Worm (Caenorhabditis elegans) whole organism, early embryonic: Measurements from ENCODE around the gene gldi-1.
"Not testable (repeated sequence)": the region's sequence is repeated elsewhere in the genome, so short reads cannot be mapped to it uniquely, and the experiment has no call there.

Source experiments
- B0310.2 ChIP-seq: sonication (generic microtip); optimal IDR thresholded peaks from 2 replicates; lab custom pipeline; 2016; ENCODE audit warnings: mild to moderate bottlenecking, missing genetic modification characterization, missing compliant biosample characterization
- F13C5.2 ChIP-seq: sonication (generic microtip); optimal IDR thresholded peaks from 2 replicates; lab custom pipeline; 2017; ENCODE audit warnings: mild to moderate bottlenecking, missing genetic modification characterization, inconsistent platforms, missing compliant biosample characterization
- ceh-13 ChIP-seq: fragments of 200-800 bp; sonication (Bioruptor generic); optimal IDR thresholded peaks from 2 replicates; lab custom pipeline; 2018; ENCODE audit warnings: mild to moderate bottlenecking, missing genetic modification characterization, missing compliant biosample characterization
- ceh-36 ChIP-seq: sonication (generic microtip); optimal IDR thresholded peaks from 2 replicates; lab custom pipeline; 2016; ENCODE audit warnings: missing genetic modification characterization, inconsistent platforms, missing compliant biosample characterization
- flt-1 ChIP-seq: fragments of 200-800 bp; sonication (Bioruptor generic); IDR thresholded peaks from 2 replicates; pipeline ENCODE4 v1.3.6; 2022; ENCODE audit warnings: missing genetic modification characterization, missing compliant biosample characterization
- hmbx-1 ChIP-seq: sonication (generic microtip); optimal IDR thresholded peaks from 2 replicates; lab custom pipeline; 2016; ENCODE audit warnings: mild to moderate bottlenecking, missing genetic modification characterization, missing compliant biosample characterization
- pes-1 ChIP-seq: fragments of 200-800 bp; sonication (Bioruptor generic); IDR thresholded peaks from 2 replicates; pipeline ENCODE4 v1.3.6; 2022; ENCODE audit warnings: missing genetic modification reagents, missing genetic modification characterization, missing compliant biosample characterization

The gldi-1 gene

DNA sequence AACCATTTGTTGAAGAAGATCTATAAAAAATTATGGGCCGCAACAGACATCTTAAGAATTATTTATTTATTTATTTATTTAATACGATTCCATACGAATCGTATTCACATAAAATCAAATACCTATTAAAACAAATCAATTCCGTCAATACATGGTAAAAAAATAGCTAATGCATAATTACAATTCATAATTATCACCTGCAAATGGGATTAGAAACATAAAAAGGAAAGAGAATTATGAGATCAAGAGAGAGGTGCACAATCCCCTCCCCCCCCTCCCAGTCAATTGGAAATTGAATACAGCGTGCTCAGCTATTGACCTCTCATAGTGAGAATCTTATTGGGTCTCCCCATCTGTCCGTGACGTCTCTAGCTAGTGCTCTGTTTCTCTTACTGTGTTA is 43.1 kb downstream of the gldi-1 start, which contains the start of gene C24H12.1:
Gene C24H12.1, plus strand, starts transcription at position 301 of the 400 bp plus-strand sequence.
- not testable (repeated sequence) for TF ChIP-seq flt-1 (GFP tag; lab: Robert Waterston, UW); ceh-13; pes-1 (GFP tag; lab: Robert Waterston, UW)

ce11 chrII:437279-437678 is 46.9 kb downstream of the gldi-1 start:
- no peak for TF ChIP-seq B0310.2 (tag; lab: Kevin White, UChicago)
- TF ChIP-seq ceh-36 (tag; lab: Kevin White, UChicago): no peak
- TF ChIP-seq hmbx-1 (tag; lab: Kevin White, UChicago): no peak
- TF ChIP-seq F13C5.2: no peak
